Worm (Caenorhabditis elegans): ENCODE measurements around the gene rpb-9.

ce11 chrV:8010103-8010502, 2.0 kb downstream of the rpb-9 start, which contains the start of gene Y97E10AR.4:
- TF ChIP-seq egl-27 (tag; optimal IDR thresholded peaks at IDR 0.05): no peak
- TF ChIP-seq fos-1 (tag; optimal IDR thresholded peaks at IDR 0.05): no peak
- no peak for TF ChIP-seq nhr-11 (tag; optimal IDR thresholded peaks at IDR 0.05)
- no peak for TF ChIP-seq daf-12 (tag; optimal IDR thresholded peaks at IDR 0.05)
- no peak for TF ChIP-seq ceh-82 (tag; optimal IDR thresholded peaks at IDR 0.05)
- no peak for TF ChIP-seq mdl-1 (tag; optimal IDR thresholded peaks at IDR 0.05)
- no peak for TF ChIP-seq F49E8.2 (tag; optimal IDR thresholded peaks at IDR 0.05; ENCODE audit: borderline replicate concordance)
- no peak for TF ChIP-seq lin-13 (GFP tag; optimal IDR thresholded peaks at IDR 0.05)

Measured in whole organism, L4 larva.